Comparison of ENCODE assay signal across 2 fruit fly cellular contexts in genomic region chr3R:6919974-6920373, dm6.
TF ChIP-seq lines count a peak whose summit lies in the region.

No protein-coding gene starts in this region.

TF ChIP-seq in whole organism, embryonic, 481 proteins besides CTCF, POLR2A, EP300 and RAD21 (continued from another document and continues in another):
- peak; percentile 21 for TF ChIP-seq abd-A (tag; optimal IDR thresholded peaks at IDR 0.05; lab: Kevin White, UChicago)
- TF ChIP-seq maf-S (GFP tag; optimal IDR thresholded peaks at IDR 0.05; lab: Kevin White, UChicago) = peak; percentile 51
- peak; percentile 46 for TF ChIP-seq klu (GFP tag; IDR thresholded peaks at IDR 0.05; lab: Robert Waterston, UW)
- peak; percentile 68 for TF ChIP-seq az2 (GFP tag; optimal IDR thresholded peaks at IDR 0.05; lab: Kevin White, UChicago)
- no peak for TF ChIP-seq dan (GFP tag; IDR thresholded peaks at IDR 0.05; lab: Robert Waterston, UW)
- TF ChIP-seq CG10959 (GFP tag; IDR thresholded peaks at IDR 0.05; lab: Robert Waterston, UW) = peak; percentile 64
- peak; percentile 6 for TF ChIP-seq CG15601 (tag; optimal IDR thresholded peaks at IDR 0.05; lab: Kevin White, UChicago)
- no peak for TF ChIP-seq nom (GFP tag; optimal IDR thresholded peaks at IDR 0.05; lab: Kevin White, UChicago)
- TF ChIP-seq D19B (GFP tag; optimal IDR thresholded peaks at IDR 0.05; lab: Kevin White, UChicago) = peak; percentile 7
- no peak for TF ChIP-seq zfh2 (GFP tag; optimal IDR thresholded peaks at IDR 0.05; lab: Kevin White, UChicago)
- TF ChIP-seq fd3F (GFP tag; optimal IDR thresholded peaks at IDR 0.05; lab: Kevin White, UChicago) = peak; percentile 38
- TF ChIP-seq CG1602 (GFP tag; optimal IDR thresholded peaks at IDR 0.05; lab: Kevin White, UChicago) = peak; percentile 48
- no peak for TF ChIP-seq Trl (optimal IDR thresholded peaks at IDR 0.05; lab: Kevin White, UChicago)
- peak; percentile 48 for TF ChIP-seq Trl (GFP tag; optimal IDR thresholded peaks at IDR 0.05; lab: Kevin White, UChicago)
- peak; percentile 65 for TF ChIP-seq CG8388 (GFP tag; optimal IDR thresholded peaks at IDR 0.05; lab: Kevin White, UChicago)
- peak; percentile 76 for TF ChIP-seq CG17328 (GFP tag; IDR thresholded peaks at IDR 0.05; lab: Robert Waterston, UW)
- TF ChIP-seq Oli (tag; optimal IDR thresholded peaks at IDR 0.05; lab: Kevin White, UChicago) = peak; percentile 68
- peak; percentile 84 for TF ChIP-seq Ptx1 (GFP tag; IDR thresholded peaks at IDR 0.05; lab: Robert Waterston, UW)
- peak in 1 of 3 experiments; percentile 49 for TF ChIP-seq lola (GFP tag; optimal IDR thresholded peaks at IDR 0.05; lab: Kevin White, UChicago)
- TF ChIP-seq HLH54F (GFP tag; optimal IDR thresholded peaks at IDR 0.05; lab: Kevin White, UChicago) = peak; percentile 27
- peak; percentile 25; the same call in 1 of the 2 replicates for TF ChIP-seq CG43689 (GFP tag; IDR thresholded peaks at IDR 0.05; lab: Robert Waterston, UW)
- TF ChIP-seq CG10267 (tag; optimal IDR thresholded peaks at IDR 0.05; lab: Kevin White, UChicago) = peak; percentile 40
- TF ChIP-seq crc (GFP tag; optimal IDR thresholded peaks at IDR 0.05; lab: Kevin White, UChicago) = no peak
- no peak for TF ChIP-seq cad (GFP tag; optimal IDR thresholded peaks at IDR 0.05; lab: Kevin White, UChicago)
- TF ChIP-seq CG9876 (GFP tag; optimal IDR thresholded peaks at IDR 0.05; lab: Kevin White, UChicago) = no peak
- no peak for TF ChIP-seq nerfin-2 (GFP tag; IDR thresholded peaks at IDR 0.05; lab: Robert Waterston, UW; ENCODE audit: partially characterized antibody)
- TF ChIP-seq ac (GFP tag; optimal IDR thresholded peaks at IDR 0.05; lab: Kevin White, UChicago) = no peak
- TF ChIP-seq ftz-f1 (GFP tag; optimal IDR thresholded peaks at IDR 0.05; lab: Kevin White, UChicago) = no peak
- peak; percentile 30 for TF ChIP-seq Dek (tag; optimal IDR thresholded peaks at IDR 0.05; lab: Kevin White, UChicago)
- 0 out of 2 replicates have a peak, but pooled peaks have one; percentile 49 for TF ChIP-seq CG11247 (GFP tag; IDR thresholded peaks at IDR 0.05; lab: Robert Waterston, UW)
- TF ChIP-seq ato (GFP tag; IDR thresholded peaks at IDR 0.05; lab: Robert Waterston, UW; ENCODE audit: partially characterized antibody) = no peak
- TF ChIP-seq CG3726 (GFP tag; IDR thresholded peaks at IDR 0.05; lab: Robert Waterston, UW) = peak; percentile 65; the same call in 1 of the 3 replicates
- TF ChIP-seq zfh1 (GFP tag; IDR thresholded peaks at IDR 0.05; lab: Robert Waterston, UW) = peak; percentile 80
- no peak for TF ChIP-seq hkb (optimal IDR thresholded peaks at IDR 0.05; lab: Kevin White, UChicago)
- TF ChIP-seq hkb (GFP tag; IDR thresholded peaks at IDR 0.05; lab: Robert Waterston, UW) = peak; percentile 81
- no peak for TF ChIP-seq NC2α (GFP tag; optimal IDR thresholded peaks at IDR 0.05; lab: Kevin White, UChicago)
- no peak for TF ChIP-seq CG1647 (GFP tag; optimal IDR thresholded peaks at IDR 0.05; lab: Kevin White, UChicago)
- TF ChIP-seq CG3847 (GFP tag; IDR thresholded peaks at IDR 0.05; lab: Robert Waterston, UW) = peak; percentile 67
- TF ChIP-seq CG18619 (GFP tag; optimal IDR thresholded peaks at IDR 0.05; lab: Kevin White, UChicago) = peak; percentile 39
- TF ChIP-seq CG1832 (GFP tag; optimal IDR thresholded peaks at IDR 0.05; lab: Kevin White, UChicago) = no peak
- no peak for TF ChIP-seq luna (GFP tag; optimal IDR thresholded peaks at IDR 0.05; lab: Kevin White, UChicago)
- TF ChIP-seq Dad (GFP tag; optimal IDR thresholded peaks at IDR 0.05; lab: Kevin White, UChicago) = peak; percentile 11
- peak; percentile 51 for TF ChIP-seq NfI (GFP tag; optimal IDR thresholded peaks at IDR 0.05; lab: Kevin White, UChicago)
- TF ChIP-seq CG15696 (tag; optimal IDR thresholded peaks at IDR 0.05; lab: Kevin White, UChicago) = peak; percentile 39
- no peak for TF ChIP-seq CG2202 (tag; optimal IDR thresholded peaks at IDR 0.05; lab: Kevin White, UChicago)
- TF ChIP-seq ase (GFP tag; IDR thresholded peaks at IDR 0.05; lab: Robert Waterston, UW) = peak; percentile 49; the same call in 1 of the 3 replicates
- peak; percentile 68 for TF ChIP-seq ATbp (GFP tag; optimal IDR thresholded peaks at IDR 0.05; lab: Kevin White, UChicago)
- peak; percentile 23 for TF ChIP-seq CG1233 (GFP tag; optimal IDR thresholded peaks at IDR 0.05; lab: Kevin White, UChicago)
- TF ChIP-seq CG15479 (GFP tag; optimal IDR thresholded peaks at IDR 0.05; lab: Kevin White, UChicago) = no peak
- TF ChIP-seq disco-r (GFP tag; optimal IDR thresholded peaks at IDR 0.05; lab: Kevin White, UChicago) = no peak
- TF ChIP-seq CG11696 (GFP tag; IDR thresholded peaks at IDR 0.05; lab: Robert Waterston, UW) = no peak
- no peak for TF ChIP-seq Tbp (GFP tag; optimal IDR thresholded peaks at IDR 0.05; lab: Kevin White, UChicago)
- TF ChIP-seq bab2 (GFP tag; optimal IDR thresholded peaks at IDR 0.05; lab: Kevin White, UChicago) = peak; percentile 62
- peak; percentile 37 for TF ChIP-seq zf30C (GFP tag; optimal IDR thresholded peaks at IDR 0.05; lab: Kevin White, UChicago)
- TF ChIP-seq CG14050 (GFP tag; IDR thresholded peaks at IDR 0.05; lab: Robert Waterston, UW) = peak; percentile 59
- peak; percentile 53; the same call in 2 of the 3 replicates for TF ChIP-seq CG17361 (GFP tag; IDR thresholded peaks at IDR 0.05; lab: Robert Waterston, UW)
- no peak for TF ChIP-seq fru (optimal IDR thresholded peaks at IDR 0.05; lab: Kevin White, UChicago)
- peak; percentile 31 for TF ChIP-seq gcm (GFP tag; optimal IDR thresholded peaks at IDR 0.05; lab: Kevin White, UChicago)
- no peak for TF ChIP-seq Hand (GFP tag; optimal IDR thresholded peaks at IDR 0.05; lab: Kevin White, UChicago)
- peak; percentile 46 for TF ChIP-seq CG18476 (GFP tag; optimal IDR thresholded peaks at IDR 0.05; lab: Kevin White, UChicago)
- peak; percentile 83 for TF ChIP-seq Sox102F (GFP tag; optimal IDR thresholded peaks at IDR 0.05; lab: Kevin White, UChicago)
- TF ChIP-seq HLH3B (GFP tag; IDR thresholded peaks at IDR 0.05; lab: Robert Waterston, UW) = peak; percentile 83
- TF ChIP-seq vfl (GFP tag; optimal IDR thresholded peaks at IDR 0.05; lab: Kevin White, UChicago) = peak; percentile 21
- TF ChIP-seq Gug (GFP tag; IDR thresholded peaks at IDR 0.05; lab: Robert Waterston, UW) = peak; percentile 71
- peak; percentile 42 for TF ChIP-seq CG3065 (GFP tag; optimal IDR thresholded peaks at IDR 0.05; lab: Kevin White, UChicago)
- TF ChIP-seq CkIIα-i1 (GFP tag; IDR thresholded peaks at IDR 0.05; lab: Robert Waterston, UW) = no peak
- no peak for TF ChIP-seq grn (GFP tag; optimal IDR thresholded peaks at IDR 0.05; lab: Kevin White, UChicago)

TF ChIP-seq in whole organism, prepupa, 60 proteins besides CTCF, POLR2A, EP300 and RAD21 (continued from another document):
- TF ChIP-seq CG3919 (GFP tag; optimal IDR thresholded peaks at IDR 0.05; lab: Kevin White, UChicago) = peak; percentile 8
- TF ChIP-seq CG3032 (tag; optimal IDR thresholded peaks at IDR 0.05; lab: Kevin White, UChicago) = no peak
- peak; percentile 78 for TF ChIP-seq eg (GFP tag; IDR thresholded peaks at IDR 0.05; lab: Robert Waterston, UW)
- no peak for TF ChIP-seq CG31627 (GFP tag; optimal IDR thresholded peaks at IDR 0.05; lab: Kevin White, UChicago)
- TF ChIP-seq pdm3 (GFP tag; optimal IDR thresholded peaks at IDR 0.05; lab: Kevin White, UChicago) = peak; percentile 30
- TF ChIP-seq Gug (GFP tag; IDR thresholded peaks at IDR 0.05; lab: Robert Waterston, UW) = peak; percentile 61
- TF ChIP-seq ss (GFP tag; optimal IDR thresholded peaks at IDR 0.05; lab: Kevin White, UChicago) = no peak
- TF ChIP-seq CG34406 (GFP tag; optimal IDR thresholded peaks at IDR 0.05; lab: Kevin White, UChicago) = no peak
- no peak for TF ChIP-seq esn (GFP tag; optimal IDR thresholded peaks at IDR 0.05; lab: Kevin White, UChicago)
- TF ChIP-seq CG11294 (GFP tag; IDR thresholded peaks at IDR 0.05; lab: Robert Waterston, UW) = peak; percentile 38; the same call in 1 of the 2 replicates
- TF ChIP-seq net (GFP tag; optimal IDR thresholded peaks at IDR 0.05; lab: Kevin White, UChicago) = peak; percentile 30
- no peak for TF ChIP-seq vri (GFP tag; optimal IDR thresholded peaks at IDR 0.05; lab: Kevin White, UChicago)
- no peak for TF ChIP-seq CG10669 (GFP tag; optimal IDR thresholded peaks at IDR 0.05; lab: Kevin White, UChicago)
- TF ChIP-seq Ets96B (tag; optimal IDR thresholded peaks at IDR 0.05; lab: Kevin White, UChicago) = no peak
- TF ChIP-seq CG9139 (GFP tag; optimal IDR thresholded peaks at IDR 0.05; lab: Kevin White, UChicago) = no peak
- no peak for TF ChIP-seq Sox15 (GFP tag; optimal IDR thresholded peaks at IDR 0.05; lab: Kevin White, UChicago)
- TF ChIP-seq CG6276 (GFP tag; optimal IDR thresholded peaks at IDR 0.05; lab: Kevin White, UChicago) = peak; percentile 56
- no peak for TF ChIP-seq fkh (GFP tag; optimal IDR thresholded peaks at IDR 0.05; lab: Kevin White, UChicago)
- TF ChIP-seq Hr38 (GFP tag; optimal IDR thresholded peaks at IDR 0.05; lab: Kevin White, UChicago) = no peak
- peak; percentile 0 for TF ChIP-seq lz (GFP tag; optimal IDR thresholded peaks at IDR 0.05; lab: Kevin White, UChicago)
- no peak for TF ChIP-seq CG11762 (GFP tag; optimal IDR thresholded peaks at IDR 0.05; lab: Kevin White, UChicago; ENCODE audit: insufficient read depth)
- no peak for TF ChIP-seq CG1621 (tag; optimal IDR thresholded peaks at IDR 0.05; lab: Kevin White, UChicago)
- no peak for TF ChIP-seq CG8319 (GFP tag; optimal IDR thresholded peaks at IDR 0.05; lab: Kevin White, UChicago)
- no peak for TF ChIP-seq Sox102F (GFP tag; optimal IDR thresholded peaks at IDR 0.05; lab: Kevin White, UChicago)
- TF ChIP-seq Sox14 (GFP tag; optimal IDR thresholded peaks at IDR 0.05; lab: Kevin White, UChicago) = no peak
- no peak for TF ChIP-seq Eip75B (GFP tag; optimal IDR thresholded peaks at IDR 0.05; lab: Kevin White, UChicago)
- TF ChIP-seq topi (GFP tag; optimal IDR thresholded peaks at IDR 0.05; lab: Kevin White, UChicago) = no peak
